Fruit fly (Drosophila melanogaster): ENCODE data around the gene CG6059.

CG6059 gene

dm6 chr3R:27152129-27152968 is 27.9 kb upstream of the CG6059 start (continued):
- 0 out of 2 replicates have a peak, but pooled peaks have one; percentile 17 for TF ChIP-seq H2.0 (GFP tag; IDR thresholded peaks at IDR 0.05)
- peak; percentile 47 for TF ChIP-seq caup (GFP tag; optimal IDR thresholded peaks at IDR 0.05; ENCODE audit: severe bottlenecking)
- TF ChIP-seq croc (GFP tag; conservative IDR thresholded peaks at IDR 0.05), result 0 out of 3 replicates have a peak, but pooled peaks have one; percentile 17
- peak; percentile 0 for TF ChIP-seq CG8089 (GFP tag; optimal IDR thresholded peaks at IDR 0.05)
- no peak for TF ChIP-seq ase (GFP tag; IDR thresholded peaks at IDR 0.05)
- peak; percentile 97 for TF ChIP-seq Elba2 (GFP tag; optimal IDR thresholded peaks at IDR 0.05)
- peak; percentile 67; the same call in 2 of the 3 replicates for TF ChIP-seq dysf (GFP tag; IDR thresholded peaks at IDR 0.05)
- TF ChIP-seq CG9215 (GFP tag; IDR thresholded peaks at IDR 0.05), result peak; percentile 56
- no peak for TF ChIP-seq CG7928 (GFP tag; optimal IDR thresholded peaks at IDR 0.05)
- no peak for TF ChIP-seq ap (GFP tag; IDR thresholded peaks at IDR 0.05)
- TF ChIP-seq Chrac-16 (GFP tag; optimal IDR thresholded peaks at IDR 0.05), result peak; percentile 15
- no peak for TF ChIP-seq Vsx1 (GFP tag; optimal IDR thresholded peaks at IDR 0.05)
- TF ChIP-seq CG3065 (GFP tag; optimal IDR thresholded peaks at IDR 0.05), result no peak
- TF ChIP-seq hth (optimal IDR thresholded peaks at IDR 0.05), result no peak
- TF ChIP-seq CG6683 (GFP tag; optimal IDR thresholded peaks at IDR 0.05), result no peak
- TF ChIP-seq Taf1 (GFP tag; IDR thresholded peaks at IDR 0.05), result no peak
- TF ChIP-seq shn (GFP tag; optimal IDR thresholded peaks at IDR 0.05), result peak; percentile 29
- peak; percentile 50 for TF ChIP-seq jumu (GFP tag; optimal IDR thresholded peaks at IDR 0.05)
- no peak for TF ChIP-seq CG31365 (tag; optimal IDR thresholded peaks at IDR 0.05)
- no peak for TF ChIP-seq CG15073 (GFP tag; optimal IDR thresholded peaks at IDR 0.05)
- TF ChIP-seq ab (GFP tag; optimal IDR thresholded peaks at IDR 0.05), result no peak
- peak; percentile 71 for TF ChIP-seq row (GFP tag; IDR thresholded peaks at IDR 0.05)
- TF ChIP-seq Atf-2 (GFP tag; optimal IDR thresholded peaks at IDR 0.05), result no peak
- no peak for TF ChIP-seq wek (GFP tag; optimal IDR thresholded peaks at IDR 0.05)
- TF ChIP-seq CG3726 (GFP tag; IDR thresholded peaks at IDR 0.05), result no peak
- no peak for TF ChIP-seq Atf6 (GFP tag; IDR thresholded peaks at IDR 0.05)
- no peak for TF ChIP-seq CG10654 (GFP tag; optimal IDR thresholded peaks at IDR 0.05)
- TF ChIP-seq NfI (GFP tag; optimal IDR thresholded peaks at IDR 0.05), result peak; percentile 32
- TF ChIP-seq CG3847 (GFP tag; IDR thresholded peaks at IDR 0.05), result peak; percentile 29; the same call in 1 of the 2 replicates
- no peak for TF ChIP-seq CG8290 (GFP tag; optimal IDR thresholded peaks at IDR 0.05)
- peak in 1 of 2 experiments; percentile 61 for TF ChIP-seq CG8290 (tag; optimal IDR thresholded peaks at IDR 0.05)
- peak in 1 of 2 experiments; percentile 66 for TF ChIP-seq Hr51 (GFP tag; optimal IDR thresholded peaks at IDR 0.05)
- no peak for TF ChIP-seq CG2116 (GFP tag; optimal IDR thresholded peaks at IDR 0.05)
- TF ChIP-seq tll (GFP tag; optimal IDR thresholded peaks at IDR 0.05), result no peak
- TF ChIP-seq CG17359 (tag; optimal IDR thresholded peaks at IDR 0.05), result peak; percentile 59
- peak; percentile 22 for TF ChIP-seq CG10431 (GFP tag; optimal IDR thresholded peaks at IDR 0.05)
- peak; percentile 25 for TF ChIP-seq ind (GFP tag; optimal IDR thresholded peaks at IDR 0.05)
- peak; percentile 42 for TF ChIP-seq CG1233 (GFP tag; optimal IDR thresholded peaks at IDR 0.05)
- TF ChIP-seq Gsc (GFP tag; IDR thresholded peaks at IDR 0.05), result no peak
- peak; percentile 49 for TF ChIP-seq CG17829 (tag; optimal IDR thresholded peaks at IDR 0.05)
- no peak for TF ChIP-seq H15 (GFP tag; IDR thresholded peaks at IDR 0.05)
- TF ChIP-seq kah (GFP tag; optimal IDR thresholded peaks at IDR 0.05), result peak; percentile 45
- no peak for TF ChIP-seq CG3995 (GFP tag; optimal IDR thresholded peaks at IDR 0.05)
- no peak for TF ChIP-seq ato (GFP tag; IDR thresholded peaks at IDR 0.05; ENCODE audit: partially characterized antibody)
- TF ChIP-seq sim (GFP tag; IDR thresholded peaks at IDR 0.05), result no peak
- peak; percentile 11 for TF ChIP-seq Abd-B (GFP tag; optimal IDR thresholded peaks at IDR 0.05)
- peak; percentile 43 for TF ChIP-seq BtbVII (GFP tag; optimal IDR thresholded peaks at IDR 0.05)
- TF ChIP-seq Dbx (GFP tag; IDR thresholded peaks at IDR 0.05), result peak; percentile 50; the same call in 1 of the 3 replicates
- TF ChIP-seq dmrt11E (tag; optimal IDR thresholded peaks at IDR 0.05), result no peak
- no peak; the same call in 1 of the 2 replicates for TF ChIP-seq CG4730 (GFP tag; IDR thresholded peaks at IDR 0.05)
